Worm (Caenorhabditis elegans): Measurements from ENCODE around the gene osta-3.

- no peak for TF ChIP-seq fkh-10 (GFP tag; optimal IDR thresholded peaks at IDR 0.05)
- no peak for TF ChIP-seq ama-1 (optimal IDR thresholded peaks at IDR 0.05)
- no peak for TF ChIP-seq dpl-1 (GFP tag; optimal IDR thresholded peaks at IDR 0.05)
- no peak for TF ChIP-seq T20F7.1 (GFP tag; optimal IDR thresholded peaks at IDR 0.05)
- TF ChIP-seq pqm-1 (tag; optimal IDR thresholded peaks at IDR 0.05) = no peak
These were observed 30.7 kb downstream of the osta-3 start, which contains the start of gene cdh-7 for ce11 chrII:14843016-14843415.
